Fruit fly (Drosophila melanogaster) whole organism, embryonic: ENCODE results near the gene CG15914.

ENCODE experiments used
- Ada2b ChIP-seq: fragments of 200-800 bp; sonication (Bioruptor generic); IDR thresholded peaks from 2 replicates; pipeline ENCODE4 v1.3.6; 2022; ENCODE audit warnings: missing biosample characterization, missing genetic modification characterization
- Awh ChIP-seq: fragments of 200-800 bp; sonication (Bioruptor generic); IDR thresholded peaks from 2 replicates; pipeline ENCODE4, ENCODE4 v1.3.6; 2022; ENCODE audit warnings: missing biosample characterization, missing genetic modification characterization
- B-H2 ChIP-seq: fragments of 200-800 bp; sonication (Bioruptor generic); optimal IDR thresholded peaks from 2 replicates; lab custom pipeline; 2018; ENCODE audit warnings: missing biosample characterization, mild to moderate bottlenecking, missing genetic modification characterization
- Bdp1 ChIP-seq: fragments of 200-800 bp; sonication (Bioruptor generic); optimal IDR thresholded peaks from 3 replicates; lab custom pipeline; 2016; ENCODE audit warnings: missing biosample characterization, missing genetic modification characterization
- BtbVII ChIP-seq: fragments of 200-800 bp; sonication (Bioruptor generic); optimal IDR thresholded peaks from 3 replicates; lab custom pipeline; 2017; ENCODE audit warnings: missing biosample characterization, mild to moderate bottlenecking, missing genetic modification characterization
- CG10321 ChIP-seq: fragments of 200-800 bp; sonication (Bioruptor generic); IDR thresholded peaks from 2 replicates; pipeline ENCODE4 v1.3.6; 2022; ENCODE audit warnings: missing biosample characterization, missing genetic modification characterization
- CG11560 ChIP-seq: fragments of 200-800 bp; sonication (Bioruptor generic); IDR thresholded peaks from 3 replicates; pipeline ENCODE4 v1.3.6; 2022; ENCODE audit warnings: missing biosample characterization, missing genetic modification characterization
- CG13424 ChIP-seq: fragments of 200-800 bp; sonication (Bioruptor generic); optimal IDR thresholded peaks from 2 replicates; lab custom pipeline; 2019; ENCODE audit warnings: missing biosample characterization, mild to moderate bottlenecking, missing genetic modification characterization, moderate library complexity
- CG13894 ChIP-seq: fragments of 200-800 bp; sonication (Bioruptor generic); optimal IDR thresholded peaks from 3 replicates; lab custom pipeline; 2018; ENCODE audit warnings: missing biosample characterization, mild to moderate bottlenecking, missing genetic modification characterization, moderate library complexity
- CG17186 ChIP-seq: fragments of 200-800 bp; sonication (Bioruptor generic); optimal IDR thresholded peaks from 3 replicates; lab custom pipeline; 2017; ENCODE audit warnings: missing biosample characterization, missing genetic modification reagents, missing genetic modification characterization
- CG18599 ChIP-seq: fragments of 200-800 bp; sonication (Bioruptor generic); optimal IDR thresholded peaks from 3 replicates; lab custom pipeline; 2017; ENCODE audit warnings: missing biosample characterization, missing genetic modification characterization, mild to moderate bottlenecking, moderate library complexity, missing genetic modification reagents
- CG18619 ChIP-seq: fragments of 200-800 bp; sonication (Bioruptor generic); optimal IDR thresholded peaks from 3 replicates; lab custom pipeline; 2017; ENCODE audit warnings: missing biosample characterization, mild to moderate bottlenecking, missing genetic modification characterization
- CG2120 ChIP-seq: fragments of 200-800 bp; sonication (Bioruptor generic); optimal IDR thresholded peaks from 3 replicates; lab custom pipeline; 2016; ENCODE audit warnings: missing biosample characterization, missing genetic modification characterization
- CG2712 ChIP-seq: fragments of 200-800 bp; optimal IDR thresholded peaks from 3 replicates; lab custom pipeline; 2019; ENCODE audit warnings: missing biosample characterization, mild to moderate bottlenecking, missing genetic modification characterization, moderate library complexity
- CG2889 ChIP-seq: fragments of 200-800 bp; sonication (Bioruptor generic); IDR thresholded peaks from 3 replicates; pipeline ENCODE4 v1.3.6; 2022; ENCODE audit warnings: missing biosample characterization, missing genetic modification characterization
- CG31441 ChIP-seq: fragments of 200-800 bp; sonication (Bioruptor generic); IDR thresholded peaks from 2 replicates; pipeline ENCODE4 v1.3.6; 2022; ENCODE audit warnings: missing biosample characterization, missing genetic modification characterization
- CG3281 ChIP-seq: fragments of 200-800 bp; sonication (Bioruptor generic); optimal IDR thresholded peaks from 3 replicates; lab custom pipeline; 2017; ENCODE audit warnings: missing biosample characterization, mild to moderate bottlenecking, missing genetic modification characterization
- CG34224 ChIP-seq: fragments of 200-800 bp; sonication (Bioruptor generic); IDR thresholded peaks from 3 replicates; pipeline ENCODE4 v1.3.6; 2022; ENCODE audit warnings: missing biosample characterization, missing genetic modification characterization; ENCODE audit not compliant: partially characterized antibody
- CG3847 ChIP-seq: fragments of 200-800 bp; sonication (Bioruptor generic); IDR thresholded peaks from 2 replicates; pipeline ENCODE4 v1.3.6; 2022; ENCODE audit warnings: missing biosample characterization, missing genetic modification characterization
- CG42726 ChIP-seq: fragments of 200-800 bp; sonication (Bioruptor generic); IDR thresholded peaks from 2 replicates; pipeline ENCODE4 v1.3.6; 2022; ENCODE audit warnings: missing biosample characterization, missing genetic modification characterization; ENCODE audit not compliant: partially characterized antibody
- CG43689 ChIP-seq: fragments of 200-800 bp; sonication (Bioruptor generic); IDR thresholded peaks from 2 replicates; pipeline ENCODE4 v1.3.6; 2022; ENCODE audit warnings: missing biosample characterization, missing genetic modification characterization
- CG7556 ChIP-seq: fragments of 200-800 bp; sonication (Bioruptor generic); optimal IDR thresholded peaks from 2 replicates; lab custom pipeline; 2017; ENCODE audit warnings: missing biosample characterization, mild to moderate bottlenecking, missing genetic modification characterization
- CG7839 ChIP-seq: fragments of 200-800 bp; sonication (Bioruptor generic); optimal IDR thresholded peaks from 3 replicates; lab custom pipeline; 2018; ENCODE audit warnings: missing biosample characterization, mild to moderate bottlenecking, missing genetic modification characterization, moderate library complexity
- D19A ChIP-seq: fragments of 200-800 bp; optimal IDR thresholded peaks from 3 replicates; lab custom pipeline; 2019; ENCODE audit warnings: missing biosample characterization, mild to moderate bottlenecking, missing genetic modification characterization, moderate library complexity
- ERR ChIP-seq: fragments of 200-800 bp; sonication (Bioruptor generic); optimal IDR thresholded peaks from 2 replicates; lab custom pipeline; 2016; ENCODE audit warnings: missing biosample characterization, missing genetic modification characterization
- Eip74EF ChIP-seq, 2 experiments: fragments of 200-800 bp in 1 of 2; fragments of >200 bp in 1 of 2; sonication (Bioruptor generic) in 1 of 2; optimal IDR thresholded peaks; 2 replicates each; lab custom pipeline; 2017 to 2019; ENCODE audit warnings: missing biosample characterization in 2 of 2, missing genetic modification characterization in 2 of 2, mild to moderate bottlenecking in 1 of 2, moderate library complexity in 1 of 2
- HHEX ChIP-seq: fragments of 200-800 bp; sonication (Bioruptor generic); optimal IDR thresholded peaks from 3 replicates; lab custom pipeline; 2017; ENCODE audit warnings: missing biosample characterization, mild to moderate bottlenecking, missing genetic modification characterization, missing genetic modification reagents
- HLH3B ChIP-seq: fragments of 200-800 bp; sonication (Bioruptor generic); IDR thresholded peaks from 2 replicates; pipeline ENCODE4 v1.3.6; 2022; ENCODE audit warnings: missing biosample characterization, missing genetic modification characterization
- Hey ChIP-seq: fragments of 200-800 bp; sonication (Bioruptor generic); optimal IDR thresholded peaks from 3 replicates; lab custom pipeline; 2018; ENCODE audit warnings: missing biosample characterization, mild to moderate bottlenecking, missing genetic modification characterization
- Nf-YC ChIP-seq: fragments of 200-800 bp; optimal IDR thresholded peaks from 3 replicates; lab custom pipeline; 2019; ENCODE audit warnings: missing biosample characterization, mild to moderate bottlenecking, missing genetic modification characterization, moderate library complexity
- Scr ChIP-seq: fragments of 200-800 bp; sonication (Bioruptor generic); IDR thresholded peaks from 2 replicates; pipeline ENCODE4 v1.3.6; 2022; ENCODE audit warnings: missing biosample characterization, missing genetic modification characterization; ENCODE audit not compliant: partially characterized antibody
- Taf1 ChIP-seq: fragments of 200-800 bp; sonication (Bioruptor generic); IDR thresholded peaks from 2 replicates; pipeline ENCODE4 v1.3.6; 2022; ENCODE audit warnings: missing biosample characterization, missing genetic modification characterization
- ato ChIP-seq: fragments of 200-800 bp; sonication (Bioruptor generic); IDR thresholded peaks from 2 replicates; pipeline ENCODE4 v1.3.6; 2022; ENCODE audit warnings: missing biosample characterization, missing genetic modification characterization; ENCODE audit not compliant: partially characterized antibody
- chm ChIP-seq: fragments of 200-800 bp; sonication (Bioruptor generic); IDR thresholded peaks from 2 replicates; pipeline ENCODE4 v1.3.6; 2022; ENCODE audit warnings: missing biosample characterization, missing genetic modification characterization
- chn ChIP-seq: fragments of 200-800 bp; sonication (Bioruptor generic); optimal IDR thresholded peaks from 2 replicates; lab custom pipeline; 2016; ENCODE audit warnings: missing biosample characterization, missing genetic modification characterization
- gsb-n ChIP-seq: fragments of 200-800 bp; sonication (Bioruptor generic); optimal IDR thresholded peaks from 3 replicates; lab custom pipeline; 2018; ENCODE audit warnings: missing biosample characterization, mild to moderate bottlenecking, missing genetic modification characterization
- ind ChIP-seq: fragments of 200-800 bp; sonication (Bioruptor generic); optimal IDR thresholded peaks from 3 replicates; lab custom pipeline; 2016; ENCODE audit warnings: missing biosample characterization, missing genetic modification characterization
- kni ChIP-seq: fragments of 200-800 bp; sonication (Bioruptor generic); optimal IDR thresholded peaks from 3 replicates; lab custom pipeline; 2017; ENCODE audit warnings: mild to moderate bottlenecking, missing biosample characterization, missing genetic modification reagents, missing genetic modification characterization
- lab ChIP-seq: fragments of 200-800 bp; sonication (Bioruptor generic); optimal IDR thresholded peaks from 3 replicates; lab custom pipeline; 2017; ENCODE audit warnings: missing biosample characterization, missing genetic modification characterization, mild to moderate bottlenecking, moderate library complexity, missing genetic modification reagents
- nau ChIP-seq: fragments of 200-800 bp; sonication (Bioruptor generic); optimal IDR thresholded peaks from 3 replicates; lab custom pipeline; 2017; ENCODE audit warnings: missing biosample characterization, mild to moderate bottlenecking, missing genetic modification characterization, missing genetic modification reagents
- onecut ChIP-seq: fragments of 200-800 bp; sonication (Bioruptor generic); IDR thresholded peaks from 2 replicates; pipeline ENCODE4 v1.3.6; 2022; ENCODE audit warnings: missing biosample characterization, missing genetic modification characterization
- pita ChIP-seq: fragments of 200-800 bp; sonication (Bioruptor generic); optimal IDR thresholded peaks from 2 replicates; lab custom pipeline; 2017; ENCODE audit warnings: missing biosample characterization, mild to moderate bottlenecking, missing genetic modification characterization
- sc ChIP-seq, 3 experiments: fragments of >200 bp in 2 of 3; fragments of 200-800 bp in 1 of 3; sonication (Bioruptor generic) in 1 of 3; optimal IDR thresholded peaks; 2 replicates in 2 of 3; 3 replicates in 1 of 3; lab custom pipeline; 2017; ENCODE audit warnings: mild to moderate bottlenecking in 1 of 3, missing biosample characterization in 1 of 3, missing genetic modification characterization in 1 of 3, missing genetic modification reagents in 1 of 3
- sens ChIP-seq: fragments of 200-800 bp; sonication (Bioruptor generic); peaks from one replicate; lab custom pipeline; 2016; ENCODE audit warnings: missing biosample characterization, missing genetic modification characterization
- stc ChIP-seq: fragments of 200-800 bp; sonication (Bioruptor generic); IDR thresholded peaks from 2 replicates; pipeline ENCODE4 v1.3.6; 2022; ENCODE audit warnings: missing biosample characterization, missing genetic modification characterization
- tin ChIP-seq: fragments of 200-800 bp; sonication (Bioruptor generic); optimal IDR thresholded peaks from 3 replicates; lab custom pipeline; 2016; ENCODE audit warnings: missing biosample characterization, missing genetic modification characterization
- unc-4 ChIP-seq: fragments of 200-800 bp; sonication (Bioruptor generic); IDR thresholded peaks from 2 replicates; pipeline ENCODE4 v1.3.6; 2022; ENCODE audit warnings: missing biosample characterization, missing genetic modification characterization; ENCODE audit not compliant: partially characterized antibody

CG15914 gene

dm6 chrX:15811666-15812614 is 41.3 kb upstream of the CG15914 start (continued):
- TF ChIP-seq unc-4 (GFP tag; lab: Robert Waterston, UW) (peak; percentile 40; the same call in 1 of the 2 replicates), CG2889 (GFP tag; lab: Robert Waterston, UW) (no peak), sc (optimal IDR thresholded peaks at IDR 0.05; lab: Kevin White, UChicago) (no peak), sc (GFP tag; optimal IDR thresholded peaks at IDR 0.05; lab: Kevin White, UChicago) (no peak), ato (no peak), CG10321 (GFP tag; lab: Robert Waterston, UW) (no peak), CG18619 (GFP tag; lab: Kevin White, UChicago) (no peak), sens (GFP tag; lab: Kevin White, UChicago) (peak; percentile 7), CG18599 (GFP tag; lab: Kevin White, UChicago) (peak; percentile 10), pita (GFP tag; lab: Kevin White, UChicago) (no peak), D19A (no peak), CG43689 (no peak), Ada2b (GFP tag; lab: Robert Waterston, UW) (no peak), nau (GFP tag; lab: Kevin White, UChicago) (no peak), CG42726 (GFP tag; lab: Robert Waterston, UW) (no peak), HHEX (GFP tag; lab: Kevin White, UChicago) (no peak), chn (GFP tag; lab: Kevin White, UChicago) (no peak), Hey (tag; lab: Kevin White, UChicago) (peak; percentile 8), BtbVII (no peak), CG13424 (tag; lab: Kevin White, UChicago) (no peak), CG13894 (tag; lab: Kevin White, UChicago) (no peak), gsb-n (no peak), CG2120 (GFP tag; lab: Kevin White, UChicago) (no peak), Awh (GFP tag; lab: Robert Waterston, UW) (no peak), B-H2 (GFP tag; lab: Kevin White, UChicago) (peak; percentile 12), CG7556 (no peak), CG3281 (GFP tag; lab: Kevin White, UChicago) (no peak), HLH3B (GFP tag; lab: Robert Waterston, UW) (peak; percentile 14; the same call in 1 of the 2 replicates), Eip74EF (GFP tag; optimal IDR thresholded peaks at IDR 0.05; lab: Kevin White, UChicago) (no peak), lab (GFP tag; lab: Kevin White, UChicago) (peak; percentile 41), onecut (peak; percentile 67), CG7839 (no peak), Bdp1 (GFP tag; lab: Kevin White, UChicago) (no peak), CG17186 (GFP tag; lab: Kevin White, UChicago) (no peak), Taf1 (GFP tag; lab: Robert Waterston, UW) (no peak), ind (no peak), CG31441 (no peak), CG34224 (peak; percentile 65), CG2712 (tag; lab: Kevin White, UChicago) (no peak), Scr (GFP tag; lab: Robert Waterston, UW) (peak; percentile 23; the same call in 1 of the 2 replicates), ERR (GFP tag; lab: Kevin White, UChicago) (no peak), CG3847 (GFP tag; lab: Robert Waterston, UW) (no peak), kni (GFP tag; lab: Kevin White, UChicago) (peak; percentile 98), stc (GFP tag; lab: Robert Waterston, UW) (peak; percentile 26; the same call in 1 of the 2 replicates), tin (GFP tag; lab: Kevin White, UChicago) (no peak), CG11560 (no peak), chm (GFP tag; lab: Robert Waterston, UW) (peak; percentile 26; the same call in 1 of the 2 replicates), Nf-YC (tag; lab: Kevin White, UChicago) (peak; percentile 52)
